Fruit fly (Drosophila melanogaster) whole organism, pupa: ENCODE results near the gene CG6126.

Experiments used
- CG12605 ChIP-seq: fragments of 200-800 bp; sonication (Bioruptor generic); IDR thresholded peaks from 2 replicates; pipeline ENCODE4 v1.3.6; 2022; ENCODE audit warnings: missing biosample characterization, missing genetic modification characterization
- Pif1A ChIP-seq: fragments of 200-800 bp; sonication (Bioruptor generic); optimal IDR thresholded peaks from 3 replicates; lab custom pipeline; 2016; ENCODE audit warnings: missing biosample characterization, missing genetic modification characterization
- Snoo ChIP-seq: fragments of 200-800 bp; sonication (Bioruptor generic); optimal IDR thresholded peaks from 3 replicates; lab custom pipeline; 2017; ENCODE audit warnings: missing biosample characterization, mild to moderate bottlenecking, missing genetic modification characterization, inconsistent platforms
- fd96Ca ChIP-seq: fragments of 200-800 bp; sonication (Bioruptor generic); IDR thresholded peaks from 3 replicates; pipeline ENCODE4 v1.3.6; 2022; ENCODE audit warnings: missing biosample characterization, missing genetic modification characterization
- gl ChIP-seq: fragments of 200-800 bp; sonication (Bioruptor generic); optimal IDR thresholded peaks from 2 replicates; lab custom pipeline; 2018; ENCODE audit warnings: missing biosample characterization, mild to moderate bottlenecking, missing genetic modification characterization

DNA sequence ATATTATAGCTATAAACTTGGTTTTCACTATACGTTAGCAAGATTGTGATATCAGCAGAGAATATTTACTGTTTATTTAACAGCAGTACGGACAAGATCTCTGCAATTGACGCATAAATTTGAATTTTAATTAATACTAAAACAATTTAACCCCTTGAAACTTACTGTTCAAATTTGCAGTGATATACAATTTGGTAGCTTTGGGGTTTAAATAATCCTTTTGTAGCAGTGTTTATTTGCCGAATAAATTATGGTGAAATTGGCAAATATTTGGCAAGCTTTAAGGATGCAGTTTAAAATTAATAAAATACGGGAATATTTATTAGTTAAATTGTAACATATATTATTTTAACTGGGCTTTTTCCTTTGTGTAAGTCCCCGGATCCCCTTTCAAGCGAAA lies 14.5 kb upstream of the CG6126 start:
- TF ChIP-seq CG12605 (GFP tag; lab: Robert Waterston, UW) = no peak
- no peak for TF ChIP-seq gl (tag; lab: Kevin White, UChicago)
- TF ChIP-seq fd96Ca (GFP tag; lab: Robert Waterston, UW) = no peak
- no peak for TF ChIP-seq Pif1A (GFP tag; lab: Kevin White, UChicago)
- no peak for TF ChIP-seq Snoo (tag; lab: Kevin White, UChicago)
